Fruit fly (Drosophila melanogaster) whole organism, prepupa: Measurements from ENCODE around the gene CG13449.

Experiments
- Blimp-1 ChIP-seq: fragments of 200-800 bp; sonication (Bioruptor generic); optimal IDR thresholded peaks from 3 replicates; lab custom pipeline; 2017; ENCODE audit warnings: missing biosample characterization, missing genetic modification characterization, mild to moderate bottlenecking, moderate library complexity, missing genetic modification reagents
- CG10669 ChIP-seq: fragments of 200-800 bp; sonication (Bioruptor generic); optimal IDR thresholded peaks from 3 replicates; lab custom pipeline; 2018; ENCODE audit warnings: missing biosample characterization, mild to moderate bottlenecking, missing genetic modification characterization, moderate library complexity
- CG9139 ChIP-seq: fragments of 200-800 bp; sonication (Bioruptor generic); optimal IDR thresholded peaks from 3 replicates; lab custom pipeline; 2017; ENCODE audit warnings: missing biosample characterization, mild to moderate bottlenecking, missing genetic modification characterization
- Gug ChIP-seq: fragments of 200-800 bp; sonication (Bioruptor generic); IDR thresholded peaks from 2 replicates; pipeline ENCODE4 v1.3.6; 2022; ENCODE audit warnings: missing biosample characterization, missing genetic modification characterization
- OdsH ChIP-seq: fragments of 200-800 bp; sonication (Bioruptor generic); optimal IDR thresholded peaks from 3 replicates; lab custom pipeline; 2016; ENCODE audit warnings: missing biosample characterization, missing genetic modification characterization
- achi ChIP-seq: fragments of 200-800 bp; sonication (Bioruptor generic); optimal IDR thresholded peaks from 3 replicates; lab custom pipeline; 2016; ENCODE audit warnings: missing biosample characterization, missing genetic modification characterization
- salr ChIP-seq, 2 experiments: fragments of 200-800 bp; sonication (Bioruptor generic); optimal IDR thresholded peaks; 3 replicates each; lab custom pipeline; 2016 to 2018; ENCODE audit warnings: missing biosample characterization in 2 of 2, missing genetic modification characterization in 2 of 2, mild to moderate bottlenecking in 1 of 2
- spab ChIP-seq: fragments of 200-800 bp; sonication (Bioruptor generic); optimal IDR thresholded peaks from 2 replicates; lab custom pipeline; 2017; ENCODE audit warnings: missing biosample characterization, mild to moderate bottlenecking, missing genetic modification characterization, missing genetic modification reagents
- ss ChIP-seq, 2 experiments: fragments of 200-800 bp; sonication (Bioruptor generic); optimal IDR thresholded peaks; 2 replicates in 1 of 2; 3 replicates in 1 of 2; lab custom pipeline; 2017 to 2018; ENCODE audit warnings: mild to moderate bottlenecking in 2 of 2, missing biosample characterization in 2 of 2, missing genetic modification characterization in 2 of 2, moderate library complexity in 1 of 2

- TF ChIP-seq Gug (GFP tag; lab: Robert Waterston, UW) = no peak
- TF ChIP-seq ss (GFP tag; optimal IDR thresholded peaks at IDR 0.05; lab: Kevin White, UChicago) = no peak
- TF ChIP-seq spab = no peak
- TF ChIP-seq CG10669 (GFP tag; lab: Kevin White, UChicago) = no peak
- TF ChIP-seq salr (GFP tag; optimal IDR thresholded peaks at IDR 0.05; lab: Kevin White, UChicago) = no peak
- no peak for TF ChIP-seq OdsH (GFP tag; lab: Kevin White, UChicago)
- TF ChIP-seq Blimp-1 (GFP tag; lab: Kevin White, UChicago) = no peak
- no peak for TF ChIP-seq CG9139 (GFP tag; lab: Kevin White, UChicago)
- no peak for TF ChIP-seq achi
These were observed 48.8 kb downstream of the CG13449 start for dm6 chr3L:15563851-15564106.
